Worm (Caenorhabditis elegans) whole organism, young adult: ENCODE data around the gene faxc-2.

Experiments
- B0261.1 ChIP-seq: sonication (generic microtip); optimal IDR thresholded peaks from 2 replicates; lab custom pipeline; 2016; ENCODE audit warnings: mild to moderate bottlenecking, missing genetic modification characterization, moderate library complexity, missing compliant biosample characterization
- F52B5.7 ChIP-seq: sonication (generic microtip); optimal IDR thresholded peaks from 2 replicates; lab custom pipeline; 2016; ENCODE audit warnings: mild to moderate bottlenecking, missing genetic modification characterization, missing compliant biosample characterization
- akir-1 ChIP-seq: fragments of 200-800 bp; sonication (Bioruptor generic); optimal IDR thresholded peaks from 2 replicates; lab custom pipeline; 2018; ENCODE audit warnings: mild to moderate bottlenecking, missing genetic modification characterization, moderate library complexity, missing compliant biosample characterization
- lin-35 ChIP-seq, 3 experiments: fragments of 150-350 bp in 2 of 3; sonication (generic microtip) in 1 of 3; optimal IDR thresholded peaks; 2 replicates each; lab custom pipeline; 2014 to 2018; ENCODE audit warnings: missing biosample characterization in 3 of 3, missing genetic modification characterization in 3 of 3, missing genetic modification reagents in 3 of 3
- unc-62 ChIP-seq: fragments of 150-350 bp; optimal IDR thresholded peaks from 2 replicates; lab custom pipeline; 2014; ENCODE audit warnings: missing biosample characterization, missing genetic modification reagents, missing genetic modification characterization

DNA sequence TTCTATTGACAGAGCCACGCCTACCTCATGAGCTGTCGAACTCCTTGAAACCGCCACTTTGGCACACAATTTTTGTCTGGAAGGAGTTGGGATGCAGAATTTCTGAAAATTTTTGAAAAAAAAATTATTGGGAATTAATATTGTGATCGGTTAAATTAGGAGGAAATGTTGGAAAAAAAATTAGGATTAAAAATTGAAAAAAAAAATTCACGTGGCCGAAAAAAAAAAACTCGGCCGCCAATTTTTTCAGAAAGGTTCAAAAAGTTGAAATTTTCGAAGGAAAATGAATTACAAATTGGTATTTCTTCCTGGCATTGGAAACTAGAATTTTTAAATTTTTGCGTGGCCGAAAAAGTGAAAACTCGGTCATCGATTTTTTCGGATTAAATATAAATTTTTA is 47.0 kb downstream of the faxc-2 start, which contains the start of gene dmsr-3:
- no peak for TF ChIP-seq B0261.1 (tag; lab: Kevin White, UChicago)
- TF ChIP-seq akir-1 (GFP tag; lab: Kevin White, UChicago), result no peak
- TF ChIP-seq unc-62 (GFP tag; lab: Kevin White, UChicago), result no peak
- no peak for TF ChIP-seq F52B5.7 (tag; lab: Kevin White, UChicago)
- TF ChIP-seq lin-35 (GFP tag; optimal IDR thresholded peaks at IDR 0.05; lab: Kevin White, UChicago), result no peak
